Worm (Caenorhabditis elegans): Measurements from ENCODE around the gene C34F11.2.

C34F11.2 gene

ce11 chrII:5211970-5212369 is at the start of gene C34F11.2:
C34F11.2 (plus strand) TSS chrII:5212270.
- TF ChIP-seq C08G9.2 (tag; optimal IDR thresholded peaks at IDR 0.05), result no peak
- TF ChIP-seq ceh-2 (tag; optimal IDR thresholded peaks at IDR 0.05), result no peak
- TF ChIP-seq Y22D7AL.16 (tag; optimal IDR thresholded peaks at IDR 0.05), result no peak
- TF ChIP-seq unc-42 (tag; optimal IDR thresholded peaks at IDR 0.05), result no peak
- no peak for TF ChIP-seq eyg-1 (tag; optimal IDR thresholded peaks at IDR 0.05)
- TF ChIP-seq nhr-11 (tag; optimal IDR thresholded peaks at IDR 0.05), result no peak
- TF ChIP-seq T23F11.4 (GFP tag; optimal IDR thresholded peaks at IDR 0.05), result no peak
- TF ChIP-seq ceh-34 (tag; optimal IDR thresholded peaks at IDR 0.05), result no peak
- TF ChIP-seq dmd-4 (tag; optimal IDR thresholded peaks at IDR 0.05; ENCODE audit: borderline replicate concordance), result no peak
- no peak for TF ChIP-seq pag-3 (tag; optimal IDR thresholded peaks at IDR 0.05; ENCODE audit: borderline replicate concordance)
- TF ChIP-seq ceh-48 (tag; optimal IDR thresholded peaks at IDR 0.05), result no peak
- TF ChIP-seq ahr-1 (tag; optimal IDR thresholded peaks at IDR 0.05), result no peak
- no peak for TF ChIP-seq syd-9 (tag; optimal IDR thresholded peaks at IDR 0.05)

- no peak for TF ChIP-seq ceh-9 (tag; optimal IDR thresholded peaks at IDR 0.05)
- TF ChIP-seq ceh-48 (tag; optimal IDR thresholded peaks at IDR 0.05), result no peak
- no peak for TF ChIP-seq odd-2 (tag; optimal IDR thresholded peaks at IDR 0.05)
- TF ChIP-seq fkh-6 (tag; optimal IDR thresholded peaks at IDR 0.05), result no peak
- no peak for TF ChIP-seq tbx-2 (tag; optimal IDR thresholded peaks at IDR 0.05)
- no peak for TF ChIP-seq unc-55 (GFP tag; optimal IDR thresholded peaks at IDR 0.05)
Observed at ce11 chrII:5163283-5163682, 48.8 kb upstream of the C34F11.2 start, which contains the start of gene srb-5. srb-5 (minus strand) TSS chrII:5163383.

- TF ChIP-seq sox-2 (GFP tag; IDR thresholded peaks at IDR 0.05) (no peak), mec-3 (tag; optimal IDR thresholded peaks at IDR 0.05; ENCODE audit: borderline replicate concordance) (no peak), syd-9 (tag; optimal IDR thresholded peaks at IDR 0.05) (no peak), elt-4 (tag; optimal IDR thresholded peaks at IDR 0.05) (no peak), gmeb-2 (tag; optimal IDR thresholded peaks at IDR 0.05) (no peak), pha-4 (tag; optimal IDR thresholded peaks at IDR 0.05) (no peak), ets-4 (tag; optimal IDR thresholded peaks at IDR 0.05) (no peak), fax-1 (tag; optimal IDR thresholded peaks at IDR 0.05) (no peak), C38D4.7 (GFP tag; optimal IDR thresholded peaks at IDR 0.05) (no peak), ceh-31 (tag; optimal IDR thresholded peaks at IDR 0.05) (no peak), pat-9 (tag; optimal IDR thresholded peaks at IDR 0.05) (no peak), ref-2 (tag; optimal IDR thresholded peaks at IDR 0.05) (no peak), tbx-2 (tag; optimal IDR thresholded peaks at IDR 0.05) (no peak), nhr-232 (tag; optimal IDR thresholded peaks at IDR 0.05) (no peak), ceh-48 (tag; optimal IDR thresholded peaks at IDR 0.05) (no peak), ceh-18 (tag; optimal IDR thresholded peaks at IDR 0.05) (no peak), ahr-1 (tag; optimal IDR thresholded peaks at IDR 0.05) (no peak)
Observed at ce11 chrII:5166738-5167137, 45.3 kb upstream of the C34F11.2 start, which contains the start of gene srb-3. srb-3 (minus strand) TSS chrII:5166838.

- TF ChIP-seq npax-4 (tag; optimal IDR thresholded peaks at IDR 0.05) (no peak), K09A11.1 (tag; optimal IDR thresholded peaks at IDR 0.05; ENCODE audit: insufficient read depth) (no peak), fkh-10 (GFP tag; optimal IDR thresholded peaks at IDR 0.05) (no peak), ceh-14 (tag; optimal IDR thresholded peaks at IDR 0.05) (no peak), elt-4 (tag; optimal IDR thresholded peaks at IDR 0.05) (no peak), ama-1 (optimal IDR thresholded peaks at IDR 0.05) (no peak), mec-3 (tag; optimal IDR thresholded peaks at IDR 0.05; ENCODE audit: borderline replicate concordance) (no peak), ets-4 (tag; optimal IDR thresholded peaks at IDR 0.05) (no peak), gmeb-2 (tag; optimal IDR thresholded peaks at IDR 0.05) (no peak), madf-2 (tag; optimal IDR thresholded peaks at IDR 0.05) (no peak), pax-1 (tag; optimal IDR thresholded peaks at IDR 0.05) (no peak), ztf-16 (tag; optimal IDR thresholded peaks at IDR 0.05) (no peak), pat-9 (tag; optimal IDR thresholded peaks at IDR 0.05) (no peak)
Observed at ce11 chrII:5170932-5171331, 41.1 kb upstream of the C34F11.2 start, which contains the start of gene srb-1. srb-1 (minus strand) TSS chrII:5171032.

Measured in whole organism, late embryonic.